Comparison of ENCODE assay signal across 4 worm cellular contexts in the genomic region with DNA sequence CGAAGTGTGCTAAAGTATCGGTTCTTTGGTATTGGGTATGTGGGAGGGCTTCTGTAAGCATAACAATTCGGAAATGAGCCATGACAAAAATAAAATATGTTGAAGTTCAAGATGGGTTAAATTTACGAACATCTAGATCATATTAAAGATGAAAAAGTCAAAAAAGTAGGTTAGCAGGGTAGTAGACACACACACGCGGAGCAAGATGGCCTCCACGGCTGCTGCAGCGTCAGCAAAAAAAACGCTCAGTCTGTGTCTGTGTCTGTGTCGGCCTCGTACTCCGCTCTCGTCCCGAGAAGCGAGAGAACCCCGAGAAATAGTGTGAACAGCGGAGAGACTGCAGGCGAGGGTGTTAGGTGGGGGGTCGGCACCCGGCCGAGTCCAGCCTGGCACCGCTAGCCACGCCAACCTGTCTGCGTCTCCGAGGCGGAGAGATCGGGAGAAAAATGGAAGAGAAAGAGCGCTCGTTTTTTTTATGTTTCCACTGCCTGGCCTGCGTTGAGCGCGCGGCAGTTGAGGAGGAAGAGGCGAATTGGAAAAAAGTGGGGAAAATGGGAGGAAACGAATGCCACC.
A peak's percentile ranks its signal among the peaks of the same experiment; 100 is the strongest.
TF ChIP-seq lines count a peak whose summit lies in the region.

A gene (minus strand): TSS at position 51 of the 573 bp plus-strand sequence.

TF ChIP-seq in whole organism, L2 larva, 48 proteins besides CTCF, POLR2A, EP300 and RAD21 (continued from another document):
- TF ChIP-seq skn-1 (tag; optimal IDR thresholded peaks at IDR 0.05; lab: Kevin White, UChicago) (no peak), egl-27 (tag; optimal IDR thresholded peaks at IDR 0.05; lab: Kevin White, UChicago) (peak; percentile 86), lin-39 (tag; optimal IDR thresholded peaks at IDR 0.05; lab: Kevin White, UChicago) (no peak), crh-2 (tag; optimal IDR thresholded peaks at IDR 0.05; lab: Kevin White, UChicago) (peak; percentile 84), sma-3 (GFP tag; optimal IDR thresholded peaks at IDR 0.05; lab: Kevin White, UChicago) (peak; percentile 85), blmp-1 (tag; optimal IDR thresholded peaks at IDR 0.05; lab: Kevin White, UChicago; ENCODE audit: insufficient read depth) (peak; percentile 50), aly-2 (tag; optimal IDR thresholded peaks at IDR 0.05; lab: Kevin White, UChicago) (no peak), unc-62 (GFP tag; optimal IDR thresholded peaks at IDR 0.05; lab: Kevin White, UChicago) (no peak), unc-55 (GFP tag; optimal IDR thresholded peaks at IDR 0.05; lab: Kevin White, UChicago) (peak; percentile 80), ceh-16 (tag; optimal IDR thresholded peaks at IDR 0.05; lab: Kevin White, UChicago) (peak; percentile 74), nhr-23 (tag; optimal IDR thresholded peaks at IDR 0.05; lab: Kevin White, UChicago) (no peak), gmeb-1 (tag; optimal IDR thresholded peaks at IDR 0.05; lab: Kevin White, UChicago) (peak; percentile 71), sem-4 (tag; optimal IDR thresholded peaks at IDR 0.05; lab: Kevin White, UChicago) (peak; percentile 79), ztf-1 (GFP tag; conservative IDR thresholded peaks at IDR 0.05; lab: Robert Waterston, UW) (no peak), nhr-25 (tag; optimal IDR thresholded peaks at IDR 0.05; lab: Kevin White, UChicago) (peak; percentile 63), C34F6.9 (tag; optimal IDR thresholded peaks at IDR 0.05; lab: Kevin White, UChicago) (peak; percentile 85), mbf-1 (tag; optimal IDR thresholded peaks at IDR 0.05; lab: Kevin White, UChicago) (no peak), fos-1 (tag; optimal IDR thresholded peaks at IDR 0.05; lab: Kevin White, UChicago) (peak; percentile 84), ZK546.5 (tag; optimal IDR thresholded peaks at IDR 0.05; lab: Kevin White, UChicago) (no peak), elt-3 (tag; optimal IDR thresholded peaks at IDR 0.05; lab: Kevin White, UChicago) (no peak), lin-11 (tag; optimal IDR thresholded peaks at IDR 0.05; lab: Kevin White, UChicago) (peak; percentile 86), ceh-82 (tag; optimal IDR thresholded peaks at IDR 0.05; lab: Kevin White, UChicago) (no peak), ztf-11 (tag; optimal IDR thresholded peaks at IDR 0.05; lab: Kevin White, UChicago) (no peak), alr-1 (tag; optimal IDR thresholded peaks at IDR 0.05; lab: Kevin White, UChicago) (no peak), nhr-10 (tag; optimal IDR thresholded peaks at IDR 0.05; lab: Kevin White, UChicago) (no peak), elt-1 (tag; optimal IDR thresholded peaks at IDR 0.05; lab: Kevin White, UChicago) (peak; percentile 28), unc-39 (tag; optimal IDR thresholded peaks at IDR 0.05; lab: Kevin White, UChicago) (no peak)
TF ChIP-seq in whole organism, L2 larva: peak in this region for 26.

TF ChIP-seq in whole organism, L4 larva, 104 proteins besides CTCF, POLR2A, EP300 and RAD21 (continued from another document and continues in another):
- TF ChIP-seq lin-13 (GFP tag; optimal IDR thresholded peaks at IDR 0.05; lab: Kevin White, UChicago): peak; percentile 47
- TF ChIP-seq nhr-237 (tag; optimal IDR thresholded peaks at IDR 0.05; lab: Kevin White, UChicago): no peak
- TF ChIP-seq ama-1 (optimal IDR thresholded peaks at IDR 0.05; lab: Kevin White, UChicago): no peak
- peak; percentile 90 for TF ChIP-seq hlh-30 (tag; optimal IDR thresholded peaks at IDR 0.05; lab: Kevin White, UChicago; ENCODE audit: insufficient read depth)
- TF ChIP-seq pqm-1 (tag; optimal IDR thresholded peaks at IDR 0.05; lab: Kevin White, UChicago): peak; percentile 19
- TF ChIP-seq lin-39 (tag; optimal IDR thresholded peaks at IDR 0.05; lab: Kevin White, UChicago): no peak
- peak; percentile 44 for TF ChIP-seq T20F7.1 (GFP tag; optimal IDR thresholded peaks at IDR 0.05; lab: Kevin White, UChicago)
- TF ChIP-seq php-3 (GFP tag; IDR thresholded peaks at IDR 0.05; lab: Robert Waterston, UW): peak; percentile 60; the same call in 1 of the 2 replicates
- TF ChIP-seq fos-1 (tag; optimal IDR thresholded peaks at IDR 0.05; lab: Kevin White, UChicago): no peak
- TF ChIP-seq tag-97 (GFP tag; IDR thresholded peaks at IDR 0.05; lab: Robert Waterston, UW): no peak
- no peak for TF ChIP-seq mdt-29 (GFP tag; IDR thresholded peaks at IDR 0.05; lab: Robert Waterston, UW)
- peak; percentile 16 for TF ChIP-seq lir-3 (tag; optimal IDR thresholded peaks at IDR 0.05; lab: Kevin White, UChicago)
- no peak for TF ChIP-seq zfp-3 (GFP tag; conservative IDR thresholded peaks at IDR 0.05; lab: Robert Waterston, UW)
- TF ChIP-seq egl-27 (tag; optimal IDR thresholded peaks at IDR 0.05; lab: Kevin White, UChicago): no peak
- TF ChIP-seq fkh-10 (GFP tag; optimal IDR thresholded peaks at IDR 0.05; lab: Kevin White, UChicago): peak; percentile 7
- peak; percentile 86 for TF ChIP-seq dve-1 (tag; optimal IDR thresholded peaks at IDR 0.05; lab: Kevin White, UChicago; ENCODE audit: insufficient read depth)
- peak; percentile 79 for TF ChIP-seq arid-1 (GFP tag; conservative IDR thresholded peaks at IDR 0.05; lab: Robert Waterston, UW)
- peak; percentile 10 for TF ChIP-seq zfp-2 (tag; optimal IDR thresholded peaks at IDR 0.05; lab: Kevin White, UChicago)
- peak; percentile 89 for TF ChIP-seq nhr-77 (tag; optimal IDR thresholded peaks at IDR 0.05; lab: Kevin White, UChicago)
- no peak for TF ChIP-seq ceh-62 (tag; optimal IDR thresholded peaks at IDR 0.05; lab: Kevin White, UChicago)
- TF ChIP-seq nhr-42 (GFP tag; IDR thresholded peaks at IDR 0.05; lab: Robert Waterston, UW): peak; percentile 69; the same call in 1 of the 2 replicates
- TF ChIP-seq dmd-9 (GFP tag; IDR thresholded peaks at IDR 0.05; lab: Robert Waterston, UW): 0 out of 2 replicates have a peak, but pooled peaks have one; percentile 31
- TF ChIP-seq daf-8 (GFP tag; IDR thresholded peaks at IDR 0.05; lab: Robert Waterston, UW): no peak
- peak; percentile 90 for TF ChIP-seq T26A8.4 (GFP tag; IDR thresholded peaks at IDR 0.05; lab: Robert Waterston, UW)
- TF ChIP-seq Y105C5A.15 (GFP tag; IDR thresholded peaks at IDR 0.05; lab: Robert Waterston, UW): no peak
- TF ChIP-seq ces-1 (GFP tag; optimal IDR thresholded peaks at IDR 0.05; lab: Kevin White, UChicago): no peak
- peak; percentile 92 for TF ChIP-seq rbr-2 (tag; optimal IDR thresholded peaks at IDR 0.05; lab: Kevin White, UChicago)
- TF ChIP-seq skn-1 (tag; optimal IDR thresholded peaks at IDR 0.05; lab: Kevin White, UChicago): no peak
- peak; percentile 98 for TF ChIP-seq hlh-11 (tag; optimal IDR thresholded peaks at IDR 0.05; lab: Kevin White, UChicago)
- peak; percentile 48 for TF ChIP-seq gei-8 (GFP tag; optimal IDR thresholded peaks at IDR 0.05; lab: Kevin White, UChicago)
- peak; percentile 91 for TF ChIP-seq ctbp-1 (GFP tag; IDR thresholded peaks at IDR 0.05; lab: Robert Waterston, UW)
- no peak for TF ChIP-seq R02D3.7 (tag; optimal IDR thresholded peaks at IDR 0.05; lab: Kevin White, UChicago)
- peak; percentile 58 for TF ChIP-seq jun-1 (tag; optimal IDR thresholded peaks at IDR 0.05; lab: Kevin White, UChicago)

TF ChIP-seq in whole organism, late embryonic, 69 proteins besides CTCF, POLR2A, EP300 and RAD21 (continued from another document and continues in another):
- TF ChIP-seq K09A11.1 (tag; optimal IDR thresholded peaks at IDR 0.05; lab: Kevin White, UChicago; ENCODE audit: insufficient read depth) (peak; percentile 63), hlh-6 (tag; optimal IDR thresholded peaks at IDR 0.05; lab: Kevin White, UChicago) (no peak), unc-55 (GFP tag; optimal IDR thresholded peaks at IDR 0.05; lab: Kevin White, UChicago) (peak; percentile 15), K02D7.2 (tag; optimal IDR thresholded peaks at IDR 0.05; lab: Kevin White, UChicago) (no peak), ceh-31 (tag; optimal IDR thresholded peaks at IDR 0.05; lab: Kevin White, UChicago) (peak; percentile 88), elt-4 (tag; optimal IDR thresholded peaks at IDR 0.05; lab: Kevin White, UChicago) (no peak), lim-6 (tag; optimal IDR thresholded peaks at IDR 0.05; lab: Kevin White, UChicago) (no peak), tbx-2 (tag; optimal IDR thresholded peaks at IDR 0.05; lab: Kevin White, UChicago) (peak; percentile 94), pros-1 (tag; optimal IDR thresholded peaks at IDR 0.05; lab: Kevin White, UChicago) (peak; percentile 88), tbx-7 (tag; optimal IDR thresholded peaks at IDR 0.05; lab: Kevin White, UChicago) (peak; percentile 35), ttx-3 (tag; optimal IDR thresholded peaks at IDR 0.05; lab: Kevin White, UChicago) (no peak), ceh-48 (tag; optimal IDR thresholded peaks at IDR 0.05; lab: Kevin White, UChicago) (no peak), ceh-19 (GFP tag; optimal IDR thresholded peaks at IDR 0.05; lab: Kevin White, UChicago) (peak; percentile 58), pag-3 (tag; optimal IDR thresholded peaks at IDR 0.05; lab: Kevin White, UChicago; ENCODE audit: borderline replicate concordance) (peak; percentile 8), pax-1 (tag; optimal IDR thresholded peaks at IDR 0.05; lab: Kevin White, UChicago) (no peak), ceh-6 (GFP tag; optimal IDR thresholded peaks at IDR 0.05; lab: Kevin White, UChicago) (peak; percentile 21), pha-4 (tag; optimal IDR thresholded peaks at IDR 0.05; lab: Kevin White, UChicago) (no peak), ceh-22 (tag; optimal IDR thresholded peaks at IDR 0.05; lab: Kevin White, UChicago) (no peak), sox-4 (tag; optimal IDR thresholded peaks at IDR 0.05; lab: Kevin White, UChicago) (no peak), rnt-1 (tag; optimal IDR thresholded peaks at IDR 0.05; lab: Kevin White, UChicago) (peak; percentile 35), C38D4.7 (GFP tag; optimal IDR thresholded peaks at IDR 0.05; lab: Kevin White, UChicago) (no peak), syd-9 (tag; optimal IDR thresholded peaks at IDR 0.05; lab: Kevin White, UChicago) (peak; percentile 70), Y22D7AL.16 (tag; optimal IDR thresholded peaks at IDR 0.05; lab: Kevin White, UChicago) (no peak), ceh-30 (tag; optimal IDR thresholded peaks at IDR 0.05; lab: Kevin White, UChicago) (no peak), hlh-30 (tag; optimal IDR thresholded peaks at IDR 0.05; lab: Kevin White, UChicago; ENCODE audit: insufficient read depth) (peak; percentile 55), F13H6.1 (tag; optimal IDR thresholded peaks at IDR 0.05; lab: Kevin White, UChicago) (peak; percentile 77), ama-1 (optimal IDR thresholded peaks at IDR 0.05; lab: Kevin White, UChicago) (no peak), ceh-2 (tag; optimal IDR thresholded peaks at IDR 0.05; lab: Kevin White, UChicago) (peak; percentile 45), odd-2 (tag; optimal IDR thresholded peaks at IDR 0.05; lab: Kevin White, UChicago) (no peak), zip-5 (tag; optimal IDR thresholded peaks at IDR 0.05; lab: Kevin White, UChicago) (no peak), dve-1 (tag; optimal IDR thresholded peaks at IDR 0.05; lab: Kevin White, UChicago) (peak; percentile 18), nfya-1 (tag; optimal IDR thresholded peaks at IDR 0.05; lab: Kevin White, UChicago) (peak; percentile 77), hlh-13 (GFP tag; optimal IDR thresholded peaks at IDR 0.05; lab: Kevin White, UChicago) (no peak), nhr-232 (tag; optimal IDR thresholded peaks at IDR 0.05; lab: Kevin White, UChicago) (peak; percentile 40), madf-2 (tag; optimal IDR thresholded peaks at IDR 0.05; lab: Kevin White, UChicago) (peak; percentile 6), fkh-10 (GFP tag; optimal IDR thresholded peaks at IDR 0.05; lab: Kevin White, UChicago) (no peak), ceh-45 (GFP tag; IDR thresholded peaks at IDR 0.05; lab: Robert Waterston, UW) (no peak)

TF ChIP-seq in whole organism, mixed stage, embryonic, 35 proteins besides CTCF, POLR2A, EP300 and RAD21 (continued from another document):
- TF ChIP-seq lsy-2 (tag; optimal IDR thresholded peaks at IDR 0.05; lab: Kevin White, UChicago): peak; percentile 33
- TF ChIP-seq zip-8 (tag; optimal IDR thresholded peaks at IDR 0.05; lab: Kevin White, UChicago): no peak
- no peak for TF ChIP-seq nhr-237 (tag; optimal IDR thresholded peaks at IDR 0.05; lab: Kevin White, UChicago)
- TF ChIP-seq unc-62 (GFP tag; optimal IDR thresholded peaks at IDR 0.05; lab: Kevin White, UChicago): peak; percentile 39
- TF ChIP-seq elt-1 (tag; optimal IDR thresholded peaks at IDR 0.05; lab: Kevin White, UChicago; ENCODE audit: borderline replicate concordance, insufficient read depth): no peak
- peak; percentile 61 for TF ChIP-seq cnd-1 (tag; optimal IDR thresholded peaks at IDR 0.05; lab: Kevin White, UChicago)
- no peak for TF ChIP-seq ceh-39 (tag; optimal IDR thresholded peaks at IDR 0.05; lab: Kevin White, UChicago)
TF ChIP-seq in whole organism, mixed stage, embryonic: peak in this region for 15.
